Fruit fly (Drosophila melanogaster) whole organism, embryonic: Measurements from ENCODE around the gene CG42592.

Experiments used
- B-H2 ChIP-seq: fragments of 200-800 bp; sonication (Bioruptor generic); optimal IDR thresholded peaks from 2 replicates; lab custom pipeline; 2018; ENCODE audit warnings: missing biosample characterization, mild to moderate bottlenecking, missing genetic modification characterization
- Blimp-1 ChIP-seq: fragments of 200-800 bp; sonication (Bioruptor generic); optimal IDR thresholded peaks from 3 replicates; lab custom pipeline; 2018; ENCODE audit warnings: missing biosample characterization, missing genetic modification characterization, mild to moderate bottlenecking, moderate library complexity, missing genetic modification reagents
- C15 ChIP-seq: fragments of 200-800 bp; sonication (Bioruptor generic); IDR thresholded peaks from 3 replicates; pipeline ENCODE4 v1.3.6; 2022; ENCODE audit warnings: missing biosample characterization, missing genetic modification characterization
- CG10366 ChIP-seq: fragments of 200-800 bp; sonication (Bioruptor generic); IDR thresholded peaks from 2 replicates; pipeline ENCODE4 v1.3.6; 2022; ENCODE audit warnings: missing biosample characterization, missing genetic modification characterization
- CG11456 ChIP-seq: fragments of 200-800 bp; sonication (Bioruptor generic); IDR thresholded peaks from 3 replicates; pipeline ENCODE4 v1.3.6; 2022; ENCODE audit warnings: missing biosample characterization, missing genetic modification characterization
- CG11560 ChIP-seq: fragments of 200-800 bp; sonication (Bioruptor generic); IDR thresholded peaks from 3 replicates; pipeline ENCODE4 v1.3.6; 2022; ENCODE audit warnings: missing biosample characterization, missing genetic modification characterization
- CG12942 ChIP-seq: fragments of 200-800 bp; sonication (Bioruptor generic); optimal IDR thresholded peaks from 3 replicates; lab custom pipeline; 2016; ENCODE audit warnings: missing biosample characterization, missing genetic modification characterization
- CG13123 ChIP-seq: fragments of 200-800 bp; sonication (Bioruptor generic); optimal IDR thresholded peaks from 2 replicates; lab custom pipeline; 2016; ENCODE audit warnings: missing biosample characterization, missing genetic modification characterization
- CG14014 ChIP-seq: fragments of 200-800 bp; sonication (Bioruptor generic); IDR thresholded peaks from 2 replicates; pipeline ENCODE4 v1.3.6; 2022; ENCODE audit warnings: missing biosample characterization, missing genetic modification characterization
- CG16779 ChIP-seq: fragments of 200-800 bp; sonication (Bioruptor generic); IDR thresholded peaks from 2 replicates; pipeline ENCODE4 v1.3.6; 2022; ENCODE audit warnings: missing biosample characterization, missing genetic modification characterization
- CG1792 ChIP-seq: fragments of 200-800 bp; sonication (Bioruptor generic); optimal IDR thresholded peaks from 2 replicates; lab custom pipeline; 2016; ENCODE audit warnings: missing biosample characterization, missing genetic modification characterization
- CG1832 ChIP-seq: fragments of 200-800 bp; sonication (Bioruptor generic); optimal IDR thresholded peaks from 2 replicates; lab custom pipeline; 2017; ENCODE audit warnings: missing biosample characterization, mild to moderate bottlenecking, missing genetic modification characterization, inconsistent platforms
- CG30431 ChIP-seq: fragments of 200-800 bp; sonication (Bioruptor generic); optimal IDR thresholded peaks from 2 replicates; lab custom pipeline; 2017; ENCODE audit warnings: missing biosample characterization, missing genetic modification characterization
- CG31441 ChIP-seq: fragments of 200-800 bp; sonication (Bioruptor generic); IDR thresholded peaks from 2 replicates; pipeline ENCODE4 v1.3.6; 2022; ENCODE audit warnings: missing biosample characterization, missing genetic modification characterization
- CG3163 ChIP-seq: fragments of 200-800 bp; sonication (Bioruptor generic); optimal IDR thresholded peaks from 3 replicates; lab custom pipeline; 2016; ENCODE audit warnings: missing biosample characterization, missing genetic modification characterization
- CG3281 ChIP-seq: fragments of 200-800 bp; sonication (Bioruptor generic); optimal IDR thresholded peaks from 3 replicates; lab custom pipeline; 2017; ENCODE audit warnings: missing biosample characterization, mild to moderate bottlenecking, missing genetic modification characterization
- CG3847 ChIP-seq: fragments of 200-800 bp; sonication (Bioruptor generic); IDR thresholded peaks from 2 replicates; pipeline ENCODE4 v1.3.6; 2022; ENCODE audit warnings: missing biosample characterization, missing genetic modification characterization
- CG5180 ChIP-seq: fragments of 200-800 bp; sonication (Bioruptor generic); optimal IDR thresholded peaks from 3 replicates; lab custom pipeline; 2017; ENCODE audit warnings: missing biosample characterization, missing genetic modification characterization, mild to moderate bottlenecking, moderate library complexity, missing genetic modification reagents
- CG6765 ChIP-seq: fragments of 200-800 bp; sonication (Bioruptor generic); optimal IDR thresholded peaks from 3 replicates; lab custom pipeline; 2017; ENCODE audit warnings: missing biosample characterization, mild to moderate bottlenecking, missing genetic modification characterization
- CG7372 ChIP-seq: fragments of 200-800 bp; sonication (Bioruptor generic); IDR thresholded peaks from 2 replicates; pipeline ENCODE4 v1.3.6; 2022; ENCODE audit warnings: missing biosample characterization, missing genetic modification characterization
- CG7556 ChIP-seq: fragments of 200-800 bp; sonication (Bioruptor generic); optimal IDR thresholded peaks from 2 replicates; lab custom pipeline; 2017; ENCODE audit warnings: missing biosample characterization, mild to moderate bottlenecking, missing genetic modification characterization
- CG7987 ChIP-seq: fragments of 200-800 bp; sonication (Bioruptor generic); optimal IDR thresholded peaks from 2 replicates; lab custom pipeline; 2018; ENCODE audit warnings: missing biosample characterization, mild to moderate bottlenecking, missing genetic modification characterization, moderate library complexity
- Dip3 ChIP-seq: fragments of 200-800 bp; sonication (Bioruptor generic); optimal IDR thresholded peaks from 3 replicates; lab custom pipeline; 2016; ENCODE audit warnings: missing biosample characterization, missing genetic modification characterization
- HHEX ChIP-seq: fragments of 200-800 bp; sonication (Bioruptor generic); optimal IDR thresholded peaks from 3 replicates; lab custom pipeline; 2017; ENCODE audit warnings: missing biosample characterization, mild to moderate bottlenecking, missing genetic modification characterization, missing genetic modification reagents
- HLH3B ChIP-seq: fragments of 200-800 bp; sonication (Bioruptor generic); IDR thresholded peaks from 2 replicates; pipeline ENCODE4 v1.3.6; 2022; ENCODE audit warnings: missing biosample characterization, missing genetic modification characterization
- Hmx ChIP-seq: fragments of 200-800 bp; sonication (Bioruptor generic); optimal IDR thresholded peaks from 2 replicates; lab custom pipeline; 2016; ENCODE audit warnings: missing biosample characterization, missing genetic modification characterization
- Lhr ChIP-seq: fragments of 200-800 bp; sonication (Bioruptor generic); optimal IDR thresholded peaks from 3 replicates; lab custom pipeline; 2017; ENCODE audit warnings: mild to moderate bottlenecking, missing biosample characterization, missing genetic modification reagents, missing genetic modification characterization
- NC2α ChIP-seq: fragments of 200-800 bp; sonication (Bioruptor generic); optimal IDR thresholded peaks from 2 replicates; lab custom pipeline; 2016; ENCODE audit warnings: missing biosample characterization, missing genetic modification characterization
- Sox100B ChIP-seq: fragments of 200-800 bp; sonication (Bioruptor generic); optimal IDR thresholded peaks from 3 replicates; lab custom pipeline; 2018; ENCODE audit warnings: missing biosample characterization, mild to moderate bottlenecking, missing genetic modification characterization
- Trl ChIP-seq, 3 experiments: fragments of >200 bp in 2 of 3; fragments of 200-800 bp in 1 of 3; sonication (Bioruptor generic) in 1 of 3; optimal IDR thresholded peaks; 2 replicates in 1 of 3; 3 replicates in 2 of 3; lab custom pipeline; 2016 to 2017; ENCODE audit warnings: missing biosample characterization in 1 of 3, missing genetic modification characterization in 1 of 3
- ap ChIP-seq: fragments of 200-800 bp; sonication (Bioruptor generic); IDR thresholded peaks from 2 replicates; pipeline ENCODE4 v1.3.6; 2022; ENCODE audit warnings: missing biosample characterization, missing genetic modification characterization
- chinmo ChIP-seq: fragments of 200-800 bp; sonication (Bioruptor generic); IDR thresholded peaks from 4 replicates; pipeline ENCODE4 v1.3.6; 2022; ENCODE audit warnings: missing biosample characterization, missing genetic modification characterization; ENCODE audit not compliant: partially characterized antibody
- cwo ChIP-seq: fragments of 200-800 bp; sonication (Bioruptor generic); optimal IDR thresholded peaks from 3 replicates; lab custom pipeline; 2017; ENCODE audit warnings: missing biosample characterization, missing genetic modification characterization, mild to moderate bottlenecking, moderate library complexity, missing genetic modification reagents
- danr ChIP-seq: fragments of 200-800 bp; sonication (Bioruptor generic); IDR thresholded peaks from 2 replicates; pipeline ENCODE4 v1.3.6; 2022; ENCODE audit warnings: missing biosample characterization, missing genetic modification characterization
- dati ChIP-seq: fragments of 200-800 bp; sonication (Bioruptor generic); IDR thresholded peaks from 2 replicates; pipeline ENCODE4 v1.3.6; 2022; ENCODE audit warnings: missing biosample characterization, missing genetic modification characterization
- dimm ChIP-seq: fragments of 200-800 bp; sonication (Bioruptor generic); IDR thresholded peaks from 2 replicates; pipeline ENCODE4 v1.3.6; 2022; ENCODE audit warnings: missing biosample characterization, missing genetic modification characterization
- esg ChIP-seq: fragments of 200-800 bp; sonication (Bioruptor generic); conservative IDR thresholded peaks from 2 replicates; pipeline ENCODE4 v1.3.6; 2022; ENCODE audit warnings: missing biosample characterization, missing genetic modification characterization
- eyg ChIP-seq: fragments of 200-800 bp; sonication (Bioruptor generic); optimal IDR thresholded peaks from 3 replicates; lab custom pipeline; 2016; ENCODE audit warnings: missing biosample characterization, missing genetic modification characterization
- ftz-f1 ChIP-seq: fragments of 200-800 bp; sonication (Bioruptor generic); optimal IDR thresholded peaks from 2 replicates; lab custom pipeline; 2016; ENCODE audit warnings: missing biosample characterization, missing genetic modification characterization
- jigr1 ChIP-seq: fragments of 200-800 bp; sonication (Bioruptor generic); IDR thresholded peaks from 3 replicates; pipeline ENCODE4 v1.3.6; 2022; ENCODE audit warnings: missing biosample characterization, missing genetic modification characterization
- knrl ChIP-seq: fragments of 200-800 bp; sonication (Bioruptor generic); IDR thresholded peaks from 3 replicates; pipeline ENCODE4 v1.3.6; 2022; ENCODE audit warnings: missing biosample characterization, missing genetic modification characterization; ENCODE audit not compliant: partially characterized antibody
- nau ChIP-seq: fragments of 200-800 bp; sonication (Bioruptor generic); optimal IDR thresholded peaks from 3 replicates; lab custom pipeline; 2017; ENCODE audit warnings: missing biosample characterization, mild to moderate bottlenecking, missing genetic modification characterization, missing genetic modification reagents
- nerfin-2 ChIP-seq: fragments of 200-800 bp; sonication (Bioruptor generic); IDR thresholded peaks from 2 replicates; pipeline ENCODE4 v1.3.6; 2022; ENCODE audit warnings: missing biosample characterization, missing genetic modification characterization; ENCODE audit not compliant: partially characterized antibody
- nom ChIP-seq: fragments of 200-800 bp; sonication (Bioruptor generic); optimal IDR thresholded peaks from 2 replicates; lab custom pipeline; 2017; ENCODE audit warnings: missing biosample characterization, missing genetic modification characterization, mild to moderate bottlenecking, moderate library complexity, missing genetic modification reagents
- onecut ChIP-seq: fragments of 200-800 bp; sonication (Bioruptor generic); IDR thresholded peaks from 2 replicates; pipeline ENCODE4 v1.3.6; 2022; ENCODE audit warnings: missing biosample characterization, missing genetic modification characterization
- pros ChIP-seq: fragments of 200-800 bp; sonication (Bioruptor generic); optimal IDR thresholded peaks from 3 replicates; lab custom pipeline; 2019; ENCODE audit warnings: missing biosample characterization, mild to moderate bottlenecking, missing genetic modification characterization, moderate library complexity
- psq ChIP-seq: fragments of 200-800 bp; sonication (Bioruptor generic); optimal IDR thresholded peaks from 2 replicates; lab custom pipeline; 2017; ENCODE audit warnings: missing biosample characterization, missing genetic modification characterization
- salm ChIP-seq: fragments of 200-800 bp; sonication (Bioruptor generic); optimal IDR thresholded peaks from 2 replicates; lab custom pipeline; 2018; ENCODE audit warnings: missing biosample characterization, mild to moderate bottlenecking, missing genetic modification characterization
- so ChIP-seq: fragments of 200-800 bp; sonication (Bioruptor generic); IDR thresholded peaks from 3 replicates; pipeline ENCODE4 v1.3.6; 2022; ENCODE audit warnings: missing biosample characterization, missing genetic modification characterization
- tx ChIP-seq: fragments of 200-800 bp; sonication (Bioruptor generic); optimal IDR thresholded peaks from 2 replicates; lab custom pipeline; 2016; ENCODE audit warnings: missing biosample characterization, missing genetic modification characterization
- vnd ChIP-seq: fragments of 200-800 bp; sonication (Bioruptor generic); IDR thresholded peaks from 3 replicates; pipeline ENCODE4 v1.3.6; 2022; ENCODE audit warnings: missing biosample characterization, missing genetic modification characterization; ENCODE audit not compliant: partially characterized antibody

CG42592 gene

dm6 chr3R:29829228-29829786 lies 6.8 kb downstream of the CG42592 start:
- TF ChIP-seq C15 (no peak), nau (no peak), CG10366 (no peak), Trl (optimal IDR thresholded peaks at IDR 0.05; lab: Kevin White, UChicago) (peak; percentile 23 to 47), Trl (GFP tag; optimal IDR thresholded peaks at IDR 0.05; lab: Kevin White, UChicago) (no peak), chinmo (0 out of 4 replicates have a peak, but pooled peaks have one; percentile 28), HHEX (GFP tag; lab: Kevin White, UChicago) (no peak), ap (GFP tag; lab: Robert Waterston, UW) (no peak), HLH3B (GFP tag; lab: Robert Waterston, UW) (no peak), pros (peak; percentile 79), tx (no peak), nom (GFP tag; lab: Kevin White, UChicago) (peak; percentile 12), knrl (GFP tag; lab: Robert Waterston, UW) (no peak), CG7556 (no peak), CG16779 (GFP tag; lab: Robert Waterston, UW) (no peak), CG5180 (GFP tag; lab: Kevin White, UChicago) (peak; percentile 97), Hmx (GFP tag; lab: Kevin White, UChicago) (no peak), CG13123 (GFP tag; lab: Kevin White, UChicago) (no peak), CG1832 (GFP tag; lab: Kevin White, UChicago) (no peak), cwo (GFP tag; lab: Kevin White, UChicago) (no peak), psq (no peak), CG12942 (GFP tag; lab: Kevin White, UChicago) (no peak), dimm (GFP tag; lab: Robert Waterston, UW) (no peak), CG7372 (GFP tag; lab: Robert Waterston, UW) (no peak), CG1792 (GFP tag; lab: Kevin White, UChicago) (no peak), Blimp-1 (GFP tag; lab: Kevin White, UChicago) (peak; percentile 20), CG11560 (no peak), Lhr (no peak), NC2α (no peak), danr (GFP tag; lab: Robert Waterston, UW) (no peak), Dip3 (no peak), CG7987 (GFP tag; lab: Kevin White, UChicago) (no peak), vnd (GFP tag; lab: Robert Waterston, UW) (no peak), CG3281 (GFP tag; lab: Kevin White, UChicago) (no peak), ftz-f1 (GFP tag; lab: Kevin White, UChicago) (no peak), nerfin-2 (GFP tag; lab: Robert Waterston, UW) (no peak), eyg (no peak), jigr1 (GFP tag; lab: Robert Waterston, UW) (no peak), CG31441 (no peak), salm (no peak), onecut (GFP tag; lab: Robert Waterston, UW) (no peak), CG30431 (no peak), CG3163 (GFP tag; lab: Kevin White, UChicago) (peak; percentile 72), CG11456 (GFP tag; lab: Robert Waterston, UW) (no peak), Sox100B (GFP tag; lab: Kevin White, UChicago) (no peak), CG3847 (GFP tag; lab: Robert Waterston, UW) (no peak), CG14014 (no peak), esg (no peak), CG6765 (no peak), dati (GFP tag; lab: Robert Waterston, UW) (no peak), B-H2 (GFP tag; lab: Kevin White, UChicago) (no peak), so (GFP tag; lab: Robert Waterston, UW) (no peak)
